Worm (Caenorhabditis elegans) whole organism, L4/young adult: ENCODE data around the gene F27E5.5.
A peak's percentile ranks its signal among the peaks of the same experiment; 100 is the strongest.

Source experiments
- W03F9.2 ChIP-seq: fragments of 150-350 bp; optimal IDR thresholded peaks from 2 replicates; lab custom pipeline; 2014; ENCODE audit warnings: missing biosample characterization, missing genetic modification characterization
- dao-5 ChIP-seq: sonication (generic microtip); optimal IDR thresholded peaks from 2 replicates; lab custom pipeline; 2016; ENCODE audit warnings: missing genotype, missing genetic modification characterization, moderate library complexity, missing compliant biosample characterization
- him-1 ChIP-seq: sonication (generic microtip); optimal IDR thresholded peaks from 2 replicates; lab custom pipeline; 2016; ENCODE audit warnings: missing genotype, missing genetic modification reagents, missing genetic modification characterization, missing compliant biosample characterization

The F27E5.5 gene

DNA sequence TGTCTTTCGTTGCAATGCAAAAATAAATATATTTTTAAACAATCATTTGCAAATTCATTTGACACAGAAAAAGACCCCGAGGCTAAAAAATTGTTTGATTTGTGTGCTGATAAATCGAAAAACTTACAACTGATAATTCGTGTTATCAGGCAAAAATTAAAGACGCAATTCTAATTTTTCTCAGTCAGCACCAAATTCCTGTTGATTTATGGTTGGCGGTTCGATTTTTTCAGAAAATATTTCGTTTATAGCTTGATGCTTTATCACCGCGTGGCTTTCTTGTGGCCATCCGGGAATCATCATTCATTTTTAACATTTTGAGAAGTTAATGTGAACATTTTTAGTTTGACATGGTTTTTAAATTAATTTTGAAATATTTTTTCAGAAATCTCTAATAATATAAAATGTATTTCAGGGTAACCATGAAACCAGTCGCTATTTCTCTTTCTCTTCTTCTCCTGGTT lies 7.5 kb upstream of the F27E5.5 start, which contains the start of gene asah-2:
asah-2 (plus strand) TSS at position 414 of the 464 bp plus-strand sequence.
- TF ChIP-seq him-1 (tag; lab: Kevin White, UChicago) (no peak), W03F9.2 (no peak), dao-5 (no peak)

DNA sequence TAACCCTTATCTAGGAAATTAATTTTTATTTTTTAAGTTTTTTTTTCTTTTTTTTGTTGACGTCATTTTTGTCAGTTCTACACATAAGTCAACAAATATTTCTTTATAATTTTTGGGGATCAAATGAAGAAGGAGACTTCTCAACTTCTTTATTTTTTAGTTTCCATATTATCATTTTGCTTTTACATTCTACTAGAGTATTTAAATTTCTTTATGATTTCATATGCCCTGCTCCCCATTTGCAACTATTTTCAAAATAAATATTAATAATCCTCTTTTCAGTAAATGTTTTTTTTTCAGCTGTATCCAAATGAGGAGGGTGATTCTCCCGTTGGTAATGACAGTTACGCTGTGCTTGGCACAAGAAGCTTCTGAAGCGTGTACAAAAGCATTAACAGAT lies 5.7 kb upstream of the F27E5.5 start, which contains the start of gene phg-1:
phg-1 (plus strand) TSS at position 301 of the 400 bp plus-strand sequence.
- TF ChIP-seq W03F9.2 (no peak), dao-5 (no peak), him-1 (tag; lab: Kevin White, UChicago) (no peak)

ce11 chrII:10136771-10137170 lies 5.1 kb upstream of the F27E5.5 start:
- TF ChIP-seq W03F9.2 (no peak), dao-5 (no peak), him-1 (tag; lab: Kevin White, UChicago) (no peak)

DNA sequence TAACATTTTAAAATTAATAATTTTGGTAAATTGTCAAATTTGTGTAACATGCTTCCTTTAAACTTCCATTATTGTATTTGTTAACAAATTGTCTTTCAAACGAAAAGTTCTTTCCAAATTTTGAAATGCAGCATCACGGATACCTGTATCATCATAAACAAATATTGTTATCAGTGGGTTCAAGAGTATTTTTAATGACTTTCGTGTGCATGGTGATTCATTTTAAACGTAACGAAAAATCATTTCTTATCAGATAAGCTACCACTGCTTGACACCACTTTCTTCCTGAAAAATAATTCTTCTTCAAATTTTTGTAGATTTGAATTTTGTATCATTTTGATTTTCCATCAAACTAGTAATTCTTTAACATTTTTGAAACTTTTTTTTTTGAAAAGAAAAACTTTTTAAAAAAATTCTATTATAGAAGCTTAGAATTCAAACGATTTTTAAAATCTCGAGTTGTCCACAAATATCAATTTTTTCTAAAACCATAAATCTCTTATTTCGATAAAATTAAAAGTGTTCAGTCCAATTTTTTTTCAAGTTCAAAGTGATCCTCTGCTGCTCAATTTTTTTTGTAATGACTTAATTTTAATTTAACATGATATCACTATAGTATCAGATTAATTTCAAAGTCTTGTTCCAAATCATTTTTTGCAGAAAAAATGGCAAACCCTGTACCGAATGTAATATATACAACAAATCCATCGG lies 2.8 kb upstream of the F27E5.5 start, which contains the start of gene F27E5.9:
F27E5.9 (plus strand) TSS at position 661 of the 711 bp plus-strand sequence.
- no peak for TF ChIP-seq W03F9.2
- TF ChIP-seq dao-5: no peak
- no peak for TF ChIP-seq him-1 (tag; lab: Kevin White, UChicago)

ce11 chrII:10132818-10133217 lies 1.2 kb upstream of the F27E5.5 start:
- TF ChIP-seq him-1 (tag; lab: Kevin White, UChicago): no peak
- no peak for TF ChIP-seq W03F9.2
- no peak for TF ChIP-seq dao-5

DNA sequence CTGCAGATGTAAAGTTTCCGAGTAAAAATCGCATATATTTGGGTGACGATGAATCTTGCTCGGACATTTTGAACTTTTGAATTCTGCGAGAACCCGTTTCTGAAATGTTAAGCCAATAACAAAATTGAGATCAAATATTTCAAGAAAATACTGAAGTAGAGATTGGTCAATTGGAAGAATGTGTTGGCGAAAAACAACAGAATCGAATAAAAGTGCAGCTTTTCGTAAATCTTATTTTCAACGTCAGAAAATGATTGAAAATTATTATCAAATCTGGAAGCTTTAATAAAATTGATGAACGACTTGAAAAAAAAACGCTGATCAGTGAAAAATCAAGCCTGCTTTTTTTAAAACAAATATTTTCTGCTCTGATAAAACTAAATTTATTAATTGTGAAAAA lies 4.3 kb downstream of the F27E5.5 start, which contains the start of gene F27E5.8:
F27E5.8 (minus strand) TSS at position 101 of the 400 bp plus-strand sequence.
- TF ChIP-seq W03F9.2: no peak
- no peak for TF ChIP-seq dao-5
- TF ChIP-seq him-1 (tag; lab: Kevin White, UChicago): no peak

ce11 chrII:10122465-10122864 lies 9.2 kb downstream of the F27E5.5 start, which contains the start of gene F27E5.7:
Gene F27E5.7, plus strand, starts transcription at chrII:10122765.
- TF ChIP-seq dao-5 (no peak), W03F9.2 (no peak), him-1 (tag; lab: Kevin White, UChicago) (no peak)

DNA sequence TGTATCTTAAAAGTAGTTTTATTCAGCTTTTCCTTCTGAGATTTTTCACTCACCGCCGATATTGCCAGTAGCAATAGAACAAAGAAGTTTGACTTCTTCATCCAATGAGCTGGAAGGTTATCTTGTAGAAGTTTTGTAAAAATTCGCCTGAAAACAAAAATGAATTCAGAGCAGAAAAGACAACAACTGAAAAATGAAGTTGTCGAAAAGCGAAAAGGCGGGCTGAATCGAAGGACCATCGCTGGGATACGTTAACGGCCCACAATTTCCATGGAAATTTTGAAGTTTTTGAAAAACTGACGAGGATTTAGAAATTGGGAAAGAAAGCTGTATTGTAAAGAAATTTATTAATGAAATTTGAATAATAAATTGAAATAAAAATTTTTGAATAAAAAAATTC lies 9.9 kb downstream of the F27E5.5 start, which contains the start of gene lov-1:
lov-1 (minus strand) TSS at position 101 of the 400 bp plus-strand sequence.
- no peak for TF ChIP-seq him-1 (tag; lab: Kevin White, UChicago)
- no peak for TF ChIP-seq dao-5
- no peak for TF ChIP-seq W03F9.2

DNA sequence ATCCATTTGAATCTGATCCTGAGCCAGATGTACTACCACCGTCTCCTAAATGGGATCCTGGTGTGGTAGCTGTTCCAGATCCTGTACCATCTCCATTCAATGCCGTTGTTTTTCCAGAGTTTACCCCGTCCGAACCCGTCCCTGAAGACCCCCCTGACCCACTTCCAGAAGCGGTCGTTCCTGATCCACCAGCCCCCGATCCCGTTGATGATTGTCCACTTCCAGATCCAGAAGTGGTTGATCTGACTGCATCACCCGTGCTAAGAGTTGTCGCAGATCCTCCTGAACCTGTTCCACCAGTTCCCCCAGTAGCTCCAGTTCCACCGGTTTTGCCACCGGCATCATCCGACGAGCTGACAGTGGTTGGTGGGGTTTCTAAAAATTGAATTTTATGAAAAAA lies 15.0 kb downstream of the F27E5.5 start:
- TF ChIP-seq dao-5: no peak

DNA sequence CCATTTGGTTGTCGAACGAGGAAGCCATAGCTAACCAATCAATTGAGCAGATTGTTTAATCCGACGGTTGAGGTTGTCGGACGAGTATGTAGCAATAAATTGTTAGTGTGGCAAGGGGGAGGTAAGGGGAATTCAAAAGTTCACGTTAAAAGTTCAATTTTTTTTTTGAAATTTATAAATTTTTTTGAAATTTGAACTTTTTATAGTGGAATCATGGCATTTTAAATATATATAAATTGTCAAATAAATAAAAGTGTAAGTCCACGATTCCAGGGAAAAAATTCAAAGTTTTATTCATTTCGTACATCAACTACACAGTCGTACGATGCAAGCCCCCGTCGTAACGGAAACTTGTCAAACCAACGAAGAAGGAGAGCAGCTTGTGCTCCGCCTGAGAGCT lies 23.3 kb downstream of the F27E5.5 start, which contains the start of the genes ZK945.7 and ZK945.8:
ZK945.7 (minus strand) TSS at position 101 of the 400 bp plus-strand sequence.
ZK945.8 (plus strand) TSS at position 275 of the 400 bp plus-strand sequence.
- TF ChIP-seq W03F9.2 (no peak), dao-5 (no peak), him-1 (tag; lab: Kevin White, UChicago) (no peak)

DNA sequence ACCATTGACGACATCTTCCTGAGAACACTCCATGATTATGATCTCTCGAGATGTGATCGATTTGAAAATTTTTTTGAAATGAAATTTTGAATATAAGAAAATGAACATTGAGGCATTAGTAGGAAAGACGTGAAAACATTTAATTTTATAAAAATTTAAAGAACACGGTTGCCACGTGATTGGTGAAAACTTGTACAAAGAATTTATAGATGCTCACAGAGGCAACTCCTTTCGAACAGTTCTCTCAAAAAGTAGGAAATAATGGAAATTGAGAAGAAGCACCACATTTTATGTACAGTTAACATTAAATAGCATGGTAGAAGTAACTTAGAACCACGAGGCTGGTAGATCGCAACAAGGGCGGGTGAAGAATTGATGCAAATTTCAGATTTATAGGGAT lies 24.8 kb downstream of the F27E5.5 start, which contains the start of gene ZK945.6:
ZK945.6 (minus strand) TSS at position 101 of the 400 bp plus-strand sequence.
- no peak for TF ChIP-seq him-1 (tag; lab: Kevin White, UChicago)
- no peak for TF ChIP-seq W03F9.2
- no peak for TF ChIP-seq dao-5

DNA sequence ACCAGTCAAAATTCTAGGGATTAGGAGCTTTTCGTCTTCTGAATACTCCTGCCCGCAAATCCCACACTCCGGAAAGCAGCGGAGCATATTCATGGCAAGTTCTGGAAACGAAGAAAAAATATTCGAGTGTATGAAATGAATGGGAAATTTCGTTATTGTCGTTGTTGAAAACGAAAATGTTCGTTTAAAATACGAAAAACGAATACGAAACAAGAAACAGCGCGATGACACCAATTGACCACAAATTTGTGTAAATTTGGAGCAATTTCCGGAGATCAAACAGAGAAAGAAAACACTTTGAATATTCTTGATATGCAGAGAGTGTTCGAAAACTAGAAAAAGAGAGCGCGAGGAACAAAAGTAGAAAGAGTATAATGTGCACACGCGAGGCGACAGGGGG lies 26.1 kb downstream of the F27E5.5 start, which contains the start of gene ZK945.4:
ZK945.4 (minus strand) TSS at position 101 of the 400 bp plus-strand sequence.
- TF ChIP-seq W03F9.2 (no peak), him-1 (tag; lab: Kevin White, UChicago) (no peak), dao-5 (no peak)

- TF ChIP-seq dao-5 (no peak), him-1 (tag; lab: Kevin White, UChicago) (no peak), W03F9.2 (no peak)
Observed at ce11 chrII:10103212-10103611, 28.4 kb downstream of the F27E5.5 start.

DNA sequence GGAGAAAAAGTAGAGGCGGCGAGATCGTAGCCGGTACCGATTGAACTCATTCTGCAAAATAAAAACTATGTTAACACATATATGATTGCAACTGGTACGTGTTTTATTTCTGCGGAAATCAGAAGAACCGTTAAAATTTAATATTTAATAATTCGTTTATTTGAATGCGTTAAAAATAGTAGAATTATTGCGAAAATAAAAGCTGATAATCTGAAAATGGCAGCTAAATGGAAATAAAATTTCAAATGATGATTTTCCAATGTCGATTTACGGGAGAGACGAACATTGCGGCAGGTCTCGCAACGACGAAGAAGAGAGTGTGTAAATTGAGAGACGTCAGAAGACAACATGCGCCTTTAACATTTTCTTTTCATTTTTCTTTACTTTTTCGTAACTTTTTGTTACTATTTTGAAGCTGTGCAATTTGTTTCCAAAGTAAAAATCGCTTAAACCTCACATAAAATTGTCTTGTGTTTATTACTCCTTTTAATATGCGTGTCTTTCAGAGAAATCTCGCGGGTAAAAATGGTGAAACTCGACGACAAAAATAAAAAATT lies 31.8 kb downstream of the F27E5.5 start, which contains the start of the genes pas-7 and puf-12:
pas-7 (minus strand) TSS at position 51 of the 557 bp plus-strand sequence.
puf-12 (plus strand) TSS at position 507 of the 557 bp plus-strand sequence.
- TF ChIP-seq dao-5 (no peak), W03F9.2 (peak; percentile 77), him-1 (tag; lab: Kevin White, UChicago) (no peak)
